Fruit fly (Drosophila melanogaster) whole organism, larva: Measurements from ENCODE around the gene CG18585.
A peak's percentile ranks its signal among the peaks of the same experiment; 100 is the strongest.

Source experiments
- noc ChIP-seq: fragments of 200-800 bp; sonication (Bioruptor generic); optimal IDR thresholded peaks from 3 replicates; lab custom pipeline; 2019; ENCODE audit warnings: missing biosample characterization, mild to moderate bottlenecking, missing genetic modification characterization, moderate library complexity

Gene CG18585

dm6 chr2L:7685290-7685689, 5.6 kb downstream of the CG18585 start:
- peak; percentile 51 for TF ChIP-seq noc (tag; lab: Kevin White, UChicago)

dm6 chr2L:7680298-7680697, 10.6 kb downstream of the CG18585 start:
- no peak for TF ChIP-seq noc (tag; lab: Kevin White, UChicago)

- TF ChIP-seq noc (tag; lab: Kevin White, UChicago): peak; percentile 33
Measured at dm6 chr2L:7678095-7678784, 12.6 kb downstream of the CG18585 start.

- no peak for TF ChIP-seq noc (tag; lab: Kevin White, UChicago)
Measured at dm6 chr2L:7676982-7677381, 13.9 kb downstream of the CG18585 start.

dm6 chr2L:7675754-7676178, 15.1 kb downstream of the CG18585 start:
- TF ChIP-seq noc (tag; lab: Kevin White, UChicago): no peak

- no peak for TF ChIP-seq noc (tag; lab: Kevin White, UChicago)
Measured at dm6 chr2L:7675028-7675749, 15.7 kb downstream of the CG18585 start, which contains the start of gene Slob. Gene Slob (minus strand): TSS chr2L:7675078.

- no peak for TF ChIP-seq noc (tag; lab: Kevin White, UChicago)
Measured at dm6 chr2L:7665747-7666146, 25.1 kb downstream of the CG18585 start, which contains the start of gene Myo28B1. Gene Myo28B1 (plus strand): TSS chr2L:7666047.

dm6 chr2L:7660087-7660486, 30.8 kb downstream of the CG18585 start:
- no peak for TF ChIP-seq noc (tag; lab: Kevin White, UChicago)

- TF ChIP-seq noc (tag; lab: Kevin White, UChicago): no peak
Measured at dm6 chr2L:7659561-7659960, 31.3 kb downstream of the CG18585 start.

dm6 chr2L:7641606-7642190, 49.2 kb downstream of the CG18585 start:
- no peak for TF ChIP-seq noc (tag; lab: Kevin White, UChicago)
